ENCODE assay signal across 5 worm cellular contexts in the genomic region with DNA sequence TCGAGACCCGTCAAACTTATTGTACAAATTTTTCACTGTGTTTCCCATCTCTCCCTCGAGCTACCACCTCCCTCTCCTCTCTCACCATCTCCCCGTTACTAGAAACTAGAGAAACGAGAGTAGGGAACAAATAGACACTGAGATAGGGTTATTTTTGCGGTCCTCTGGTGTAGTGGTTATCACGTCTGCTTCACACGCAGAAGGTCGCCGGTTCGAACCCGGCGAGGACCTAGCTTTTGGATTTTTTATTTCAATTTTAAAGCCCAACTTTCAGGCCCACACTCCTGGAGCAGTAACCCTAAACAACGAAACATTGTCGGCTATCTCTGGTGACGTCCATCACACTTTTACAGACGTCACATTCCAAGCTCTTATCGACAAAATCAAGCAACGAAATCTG.
TF ChIP-seq lines count a peak whose summit lies in the region.

No protein-coding gene starts in this region.

TF ChIP-seq in whole organism, L1 larva, 84 proteins besides CTCF, POLR2A, EP300 and RAD21 (continues in another document):
- TF ChIP-seq ceh-63 (GFP tag; optimal IDR thresholded peaks at IDR 0.05; lab: Kevin White, UChicago) = no peak
- no peak for TF ChIP-seq mab-9 (GFP tag; IDR thresholded peaks at IDR 0.05; lab: Robert Waterston, UW)
- no peak for TF ChIP-seq sup-37 (GFP tag; optimal IDR thresholded peaks at IDR 0.05; lab: Kevin White, UChicago)
- no peak for TF ChIP-seq nhr-28 (tag; optimal IDR thresholded peaks at IDR 0.05; lab: Kevin White, UChicago)
- no peak for TF ChIP-seq sptf-1 (tag; optimal IDR thresholded peaks at IDR 0.05; lab: Kevin White, UChicago)
- no peak for TF ChIP-seq zip-4 (GFP tag; optimal IDR thresholded peaks at IDR 0.05; lab: Kevin White, UChicago)
- TF ChIP-seq grh-1 (GFP tag; IDR thresholded peaks at IDR 0.05; lab: Robert Waterston, UW) = no peak
- peak; percentile 48 for TF ChIP-seq dsc-1 (tag; optimal IDR thresholded peaks at IDR 0.05; lab: Kevin White, UChicago)
- TF ChIP-seq pqm-1 (tag; optimal IDR thresholded peaks at IDR 0.05; lab: Kevin White, UChicago) = no peak
- TF ChIP-seq aha-1 (tag; optimal IDR thresholded peaks at IDR 0.05; lab: Kevin White, UChicago) = no peak
- TF ChIP-seq ztf-4 (tag; optimal IDR thresholded peaks at IDR 0.05; lab: Kevin White, UChicago) = no peak
- TF ChIP-seq lin-15B (tag; optimal IDR thresholded peaks at IDR 0.05; lab: Kevin White, UChicago) = no peak
- no peak for TF ChIP-seq hlh-4 (tag; optimal IDR thresholded peaks at IDR 0.05; lab: Kevin White, UChicago)
- no peak for TF ChIP-seq unc-62 (GFP tag; optimal IDR thresholded peaks at IDR 0.05; lab: Kevin White, UChicago)
- no peak for TF ChIP-seq unc-86 (tag; optimal IDR thresholded peaks at IDR 0.05; lab: Kevin White, UChicago)
- peak; percentile 11 for TF ChIP-seq irx-1 (tag; optimal IDR thresholded peaks at IDR 0.05; lab: Kevin White, UChicago)
- TF ChIP-seq swsn-7 (tag; optimal IDR thresholded peaks at IDR 0.05; lab: Kevin White, UChicago) = peak; percentile 56
- TF ChIP-seq C04F5.9 (tag; optimal IDR thresholded peaks at IDR 0.05; lab: Kevin White, UChicago) = no peak
- TF ChIP-seq unc-98 (GFP tag; IDR thresholded peaks at IDR 0.05; lab: Robert Waterston, UW) = no peak

TF ChIP-seq in whole organism, L3 larva, 47 proteins besides CTCF, POLR2A, EP300 and RAD21 (continues in another document):
- TF ChIP-seq snpc-4 (tag; optimal IDR thresholded peaks at IDR 0.05; lab: Kevin White, UChicago) = no peak
- no peak for TF ChIP-seq jun-1 (tag; optimal IDR thresholded peaks at IDR 0.05; lab: Kevin White, UChicago)
- TF ChIP-seq hmg-11 (tag; optimal IDR thresholded peaks at IDR 0.05; lab: Kevin White, UChicago) = peak; percentile 82
- peak; percentile 14 for TF ChIP-seq skn-1 (tag; optimal IDR thresholded peaks at IDR 0.05; lab: Kevin White, UChicago)
- no peak for TF ChIP-seq sea-2 (GFP tag; optimal IDR thresholded peaks at IDR 0.05; lab: Kevin White, UChicago)
- TF ChIP-seq lsy-12 (tag; optimal IDR thresholded peaks at IDR 0.05; lab: Kevin White, UChicago) = peak; percentile 53
- TF ChIP-seq ceh-16 (tag; optimal IDR thresholded peaks at IDR 0.05; lab: Kevin White, UChicago) = no peak
- no peak for TF ChIP-seq daf-12 (tag; optimal IDR thresholded peaks at IDR 0.05; lab: Kevin White, UChicago)
- TF ChIP-seq lin-39 (tag; optimal IDR thresholded peaks at IDR 0.05; lab: Kevin White, UChicago) = peak; percentile 58
- no peak for TF ChIP-seq nhr-25 (tag; optimal IDR thresholded peaks at IDR 0.05; lab: Kevin White, UChicago)
- TF ChIP-seq elt-1 (tag; optimal IDR thresholded peaks at IDR 0.05; lab: Kevin White, UChicago) = no peak
- TF ChIP-seq fkh-10 (GFP tag; optimal IDR thresholded peaks at IDR 0.05; lab: Kevin White, UChicago) = no peak
- no peak for TF ChIP-seq unc-39 (tag; optimal IDR thresholded peaks at IDR 0.05; lab: Kevin White, UChicago)
- no peak for TF ChIP-seq mdl-1 (tag; optimal IDR thresholded peaks at IDR 0.05; lab: Kevin White, UChicago)
- peak; percentile 70 for TF ChIP-seq egl-27 (tag; optimal IDR thresholded peaks at IDR 0.05; lab: Kevin White, UChicago)
- TF ChIP-seq lin-15B (tag; optimal IDR thresholded peaks at IDR 0.05; lab: Kevin White, UChicago) = peak; percentile 51
- peak; percentile 50 for TF ChIP-seq nfya-1 (tag; optimal IDR thresholded peaks at IDR 0.05; lab: Kevin White, UChicago; ENCODE audit: insufficient read depth)
- TF ChIP-seq ztf-11 (tag; optimal IDR thresholded peaks at IDR 0.05; lab: Kevin White, UChicago) = no peak

TF ChIP-seq in whole organism, early embryonic, 17 proteins besides CTCF, POLR2A, EP300 and RAD21:
- TF ChIP-seq pes-1 (GFP tag; IDR thresholded peaks at IDR 0.05; lab: Robert Waterston, UW) (peak; percentile 89), tbx-11 (GFP tag; IDR thresholded peaks at IDR 0.05; lab: Robert Waterston, UW) (peak; percentile 83), ceh-36 (tag; optimal IDR thresholded peaks at IDR 0.05; lab: Kevin White, UChicago) (peak; percentile 46), tbx-37 (GFP tag; conservative IDR thresholded peaks at IDR 0.05; lab: Robert Waterston, UW) (peak; percentile 67), ceh-13 (GFP tag; optimal IDR thresholded peaks at IDR 0.05; lab: Kevin White, UChicago) (peak; percentile 63), B0310.2 (tag; optimal IDR thresholded peaks at IDR 0.05; lab: Kevin White, UChicago) (peak; percentile 27), hmg-4 (GFP tag; optimal IDR thresholded peaks at IDR 0.05; lab: Kevin White, UChicago) (peak; percentile 61), hmbx-1 (tag; optimal IDR thresholded peaks at IDR 0.05; lab: Kevin White, UChicago) (peak; percentile 29), tra-4 (tag; optimal IDR thresholded peaks at IDR 0.05; lab: Kevin White, UChicago) (peak; percentile 61), hnd-1 (tag; optimal IDR thresholded peaks at IDR 0.05; lab: Kevin White, UChicago) (peak; percentile 62), F13C5.2 (tag; optimal IDR thresholded peaks at IDR 0.05; lab: Kevin White, UChicago) (peak; percentile 81), ets-7 (tag; optimal IDR thresholded peaks at IDR 0.05; lab: Kevin White, UChicago) (peak; percentile 47), sea-1 (GFP tag; conservative IDR thresholded peaks at IDR 0.05; lab: Robert Waterston, UW) (peak; percentile 86), ama-1 (optimal IDR thresholded peaks at IDR 0.05; lab: Kevin White, UChicago) (no peak), scrt-1 (GFP tag; IDR thresholded peaks at IDR 0.05; lab: Robert Waterston, UW) (peak; percentile 85), aly-1 (tag; optimal IDR thresholded peaks at IDR 0.05; lab: Kevin White, UChicago) (peak; percentile 76), flt-1 (GFP tag; IDR thresholded peaks at IDR 0.05; lab: Robert Waterston, UW) (peak; percentile 86)

TF ChIP-seq in whole organism, midembryonic, 9 proteins besides CTCF, POLR2A, EP300 and RAD21:
- TF ChIP-seq tab-1 (GFP tag; IDR thresholded peaks at IDR 0.05; lab: Robert Waterston, UW) (peak; percentile 90), med-1 (GFP tag; optimal IDR thresholded peaks at IDR 0.05; lab: Kevin White, UChicago; ENCODE audit: insufficient read depth) (peak; percentile 64), ztf-29 (GFP tag; IDR thresholded peaks at IDR 0.05; lab: Robert Waterston, UW) (peak; percentile 70; the same call in 1 of the 2 replicates), flt-1 (GFP tag; IDR thresholded peaks at IDR 0.05; lab: Robert Waterston, UW) (peak; percentile 94), cog-1 (tag; optimal IDR thresholded peaks at IDR 0.05; lab: Kevin White, UChicago) (peak; percentile 75), klf-2 (GFP tag; conservative IDR thresholded peaks at IDR 0.05; lab: Robert Waterston, UW) (peak; percentile 74; the same call in 1 of the 2 replicates), ztf-23 (GFP tag; IDR thresholded peaks at IDR 0.05; lab: Robert Waterston, UW) (peak; percentile 89), ref-1 (GFP tag; conservative IDR thresholded peaks at IDR 0.05; lab: Robert Waterston, UW) (peak; percentile 76), T22C8.4 (GFP tag; IDR thresholded peaks at IDR 0.05; lab: Robert Waterston, UW) (peak; percentile 88)

TF ChIP-seq in whole organism, young adult, 124 proteins besides CTCF, POLR2A, EP300 and RAD21 (continues in another document):
- no peak for TF ChIP-seq attf-6 (GFP tag; IDR thresholded peaks at IDR 0.05; lab: Robert Waterston, UW)
- TF ChIP-seq F10E7.11 (tag; optimal IDR thresholded peaks at IDR 0.05; lab: Kevin White, UChicago) = no peak
- TF ChIP-seq Y79H2A.3 (GFP tag; conservative IDR thresholded peaks at IDR 0.05; lab: Robert Waterston, UW) = no peak
- no peak for TF ChIP-seq tbx-9 (tag; optimal IDR thresholded peaks at IDR 0.05; lab: Kevin White, UChicago; ENCODE audit: borderline replicate concordance)
- 0 out of 2 replicates have a peak, but pooled peaks have one; percentile 60 for TF ChIP-seq Y56A3A.18 (GFP tag; IDR thresholded peaks at IDR 0.05; lab: Robert Waterston, UW)
- TF ChIP-seq ceh-79 (tag; optimal IDR thresholded peaks at IDR 0.05; lab: Kevin White, UChicago) = no peak
- no peak for TF ChIP-seq lag-1 (GFP tag; IDR thresholded peaks at IDR 0.05; lab: Robert Waterston, UW)
- TF ChIP-seq ceh-100 (GFP tag; IDR thresholded peaks at IDR 0.05; lab: Robert Waterston, UW) = 0 out of 2 replicates have a peak, but pooled peaks have one; percentile 26
- peak; percentile 75 for TF ChIP-seq dox-1 (GFP tag; IDR thresholded peaks at IDR 0.05; lab: Robert Waterston, UW)
- no peak for TF ChIP-seq unc-62 (GFP tag; optimal IDR thresholded peaks at IDR 0.05; lab: Kevin White, UChicago)
- peak; percentile 48; the same call in 1 of the 2 replicates for TF ChIP-seq K11D2.4 (GFP tag; IDR thresholded peaks at IDR 0.05; lab: Robert Waterston, UW)
- TF ChIP-seq fkh-3 (tag; optimal IDR thresholded peaks at IDR 0.05; lab: Kevin White, UChicago) = no peak
- TF ChIP-seq Y67H2A.10 (GFP tag; conservative IDR thresholded peaks at IDR 0.05; lab: Robert Waterston, UW) = no peak
- TF ChIP-seq ZK185.1 (tag; optimal IDR thresholded peaks at IDR 0.05; lab: Kevin White, UChicago; ENCODE audit: poor library complexity, severe bottlenecking) = no peak
- peak; percentile 26 for TF ChIP-seq lsl-1 (GFP tag; optimal IDR thresholded peaks at IDR 0.05; lab: Kevin White, UChicago)
- TF ChIP-seq let-526 (GFP tag; IDR thresholded peaks at IDR 0.05; lab: Robert Waterston, UW) = 0 out of 2 replicates have a peak, but pooled peaks have one; percentile 17
- TF ChIP-seq lin-26 (GFP tag; IDR thresholded peaks at IDR 0.05; lab: Robert Waterston, UW) = peak; percentile 80
- no peak for TF ChIP-seq hlh-26 (GFP tag; conservative IDR thresholded peaks at IDR 0.05; lab: Robert Waterston, UW)
- TF ChIP-seq F49E8.2 (tag; optimal IDR thresholded peaks at IDR 0.05; lab: Kevin White, UChicago; ENCODE audit: insufficient read depth) = no peak
- peak; percentile 29 for TF ChIP-seq T07F8.4 (tag; optimal IDR thresholded peaks at IDR 0.05; lab: Kevin White, UChicago)
- TF ChIP-seq egl-18 (GFP tag; IDR thresholded peaks at IDR 0.05; lab: Robert Waterston, UW) = no peak
- peak; percentile 19; the same call in 1 of the 2 replicates for TF ChIP-seq F33H1.4 (GFP tag; IDR thresholded peaks at IDR 0.05; lab: Robert Waterston, UW)
- TF ChIP-seq F55B11.4 (tag; optimal IDR thresholded peaks at IDR 0.05; lab: Kevin White, UChicago; ENCODE audit: borderline replicate concordance, insufficient read depth) = no peak
- no peak for TF ChIP-seq xnd-1 (tag; optimal IDR thresholded peaks at IDR 0.05; lab: Kevin White, UChicago)
- TF ChIP-seq K12H6.12 (tag; optimal IDR thresholded peaks at IDR 0.05; lab: Kevin White, UChicago) = peak; percentile 13
- TF ChIP-seq snpc-4 (GFP tag; optimal IDR thresholded peaks at IDR 0.05; lab: Kevin White, UChicago) = peak; percentile 7
- TF ChIP-seq snpc-4 (tag; optimal IDR thresholded peaks at IDR 0.05; lab: Kevin White, UChicago) = peak in 2 of 4 experiments; percentile 35 to 59
- TF ChIP-seq him-1 (tag; optimal IDR thresholded peaks at IDR 0.05; lab: Kevin White, UChicago) = peak; percentile 75
- no peak for TF ChIP-seq tlf-1 (GFP tag; optimal IDR thresholded peaks at IDR 0.05; lab: Kevin White, UChicago)
- TF ChIP-seq tbp1 (GFP tag; optimal IDR thresholded peaks at IDR 0.05; lab: Kevin White, UChicago) = peak; percentile 94
- peak; percentile 61 for TF ChIP-seq nhr-90 (tag; optimal IDR thresholded peaks at IDR 0.05; lab: Kevin White, UChicago)
